Fruit fly (Drosophila melanogaster) whole organism, prepupa: Measurements from ENCODE around the gene CG13667.

Experiments used
- Blimp-1 ChIP-seq: fragments of 200-800 bp; sonication (Bioruptor generic); optimal IDR thresholded peaks from 3 replicates; lab custom pipeline; 2017; ENCODE audit warnings: missing biosample characterization, missing genetic modification characterization, mild to moderate bottlenecking, moderate library complexity, missing genetic modification reagents
- CG10631 ChIP-seq: fragments of 200-800 bp; sonication (Bioruptor generic); optimal IDR thresholded peaks from 2 replicates; lab custom pipeline; 2016; ENCODE audit warnings: missing biosample characterization, missing genetic modification characterization
- CG10669 ChIP-seq: fragments of 200-800 bp; sonication (Bioruptor generic); optimal IDR thresholded peaks from 3 replicates; lab custom pipeline; 2018; ENCODE audit warnings: missing biosample characterization, mild to moderate bottlenecking, missing genetic modification characterization, moderate library complexity
- CG11294 ChIP-seq: fragments of 200-800 bp; sonication (Bioruptor generic); IDR thresholded peaks from 2 replicates; pipeline ENCODE4 v1.3.6; 2022; ENCODE audit warnings: missing biosample characterization, missing genetic modification characterization
- CG11762 ChIP-seq: fragments of 200-800 bp; sonication (Bioruptor generic); optimal IDR thresholded peaks from 3 replicates; lab custom pipeline; 2016; ENCODE audit warnings: missing biosample characterization, missing genetic modification characterization; ENCODE audit not compliant: insufficient read depth
- CG11902 ChIP-seq: fragments of 200-800 bp; sonication (Bioruptor generic); optimal IDR thresholded peaks from 3 replicates; lab custom pipeline; 2016; ENCODE audit warnings: missing biosample characterization, missing genetic modification characterization
- CG3032 ChIP-seq: fragments of 200-800 bp; optimal IDR thresholded peaks from 2 replicates; lab custom pipeline; 2019; ENCODE audit warnings: missing biosample characterization, mild to moderate bottlenecking, missing genetic modification characterization, moderate library complexity
- CG3919 ChIP-seq: fragments of 200-800 bp; sonication (Bioruptor generic); optimal IDR thresholded peaks from 3 replicates; lab custom pipeline; 2016; ENCODE audit warnings: missing biosample characterization, missing genetic modification characterization
- CG4318 ChIP-seq: fragments of 200-800 bp; sonication (Bioruptor generic); optimal IDR thresholded peaks from 3 replicates; lab custom pipeline; 2017; ENCODE audit warnings: missing biosample characterization, mild to moderate bottlenecking, missing genetic modification characterization
- CG6276 ChIP-seq: fragments of 200-800 bp; sonication (Bioruptor generic); optimal IDR thresholded peaks from 2 replicates; lab custom pipeline; 2017; ENCODE audit warnings: missing biosample characterization, mild to moderate bottlenecking, missing genetic modification characterization
- CG6792 ChIP-seq: fragments of 200-800 bp; sonication (Bioruptor generic); optimal IDR thresholded peaks from 3 replicates; lab custom pipeline; 2016; ENCODE audit warnings: missing biosample characterization, missing genetic modification characterization
- CG6808 ChIP-seq: fragments of 200-800 bp; sonication (Bioruptor generic); optimal IDR thresholded peaks from 3 replicates; lab custom pipeline; 2017; ENCODE audit warnings: missing biosample characterization, missing genetic modification characterization, mild to moderate bottlenecking, moderate library complexity, missing genetic modification reagents
- CG6854 ChIP-seq: fragments of 200-800 bp; sonication (Bioruptor generic); optimal IDR thresholded peaks from 2 replicates; lab custom pipeline; 2017; ENCODE audit warnings: missing biosample characterization, mild to moderate bottlenecking, missing genetic modification characterization
- CG7368 ChIP-seq: fragments of 200-800 bp; sonication (Bioruptor generic); optimal IDR thresholded peaks from 3 replicates; lab custom pipeline; 2016; ENCODE audit warnings: missing biosample characterization, missing genetic modification characterization
- CG8119 ChIP-seq: fragments of 200-800 bp; sonication (Bioruptor generic); IDR thresholded peaks from 3 replicates; pipeline ENCODE4 v1.3.6; 2022; ENCODE audit warnings: missing biosample characterization, missing genetic modification characterization
- CG8319 ChIP-seq: fragments of 200-800 bp; sonication (Bioruptor generic); optimal IDR thresholded peaks from 3 replicates; lab custom pipeline; 2016; ENCODE audit warnings: missing biosample characterization, missing genetic modification characterization
- CG8632 ChIP-seq: fragments of 200-800 bp; sonication (Bioruptor generic); optimal IDR thresholded peaks from 3 replicates; lab custom pipeline; 2016; ENCODE audit warnings: missing biosample characterization, missing genetic modification characterization
- CG9139 ChIP-seq: fragments of 200-800 bp; sonication (Bioruptor generic); optimal IDR thresholded peaks from 3 replicates; lab custom pipeline; 2017; ENCODE audit warnings: missing biosample characterization, mild to moderate bottlenecking, missing genetic modification characterization
- Eip78C ChIP-seq: fragments of 200-800 bp; sonication (Bioruptor generic); peaks from one replicate; lab custom pipeline; 2016; ENCODE audit warnings: missing biosample characterization, missing genetic modification characterization
- Eip93F ChIP-seq: fragments of 200-800 bp; sonication (Bioruptor generic); optimal IDR thresholded peaks from 2 replicates; lab custom pipeline; 2016; ENCODE audit warnings: missing biosample characterization, mild to moderate bottlenecking, missing genetic modification characterization
- Ets21C ChIP-seq: fragments of 200-800 bp; sonication (Bioruptor generic); optimal IDR thresholded peaks from 3 replicates; lab custom pipeline; 2016; ENCODE audit warnings: missing biosample characterization, missing genetic modification characterization
- Ets96B ChIP-seq: fragments of 200-800 bp; optimal IDR thresholded peaks from 2 replicates; lab custom pipeline; 2019; ENCODE audit warnings: missing biosample characterization, mild to moderate bottlenecking, missing genetic modification characterization, moderate library complexity
- Gug ChIP-seq: fragments of 200-800 bp; sonication (Bioruptor generic); IDR thresholded peaks from 2 replicates; pipeline ENCODE4 v1.3.6; 2022; ENCODE audit warnings: missing biosample characterization, missing genetic modification characterization
- Hr38 ChIP-seq: sonication (Bioruptor generic); optimal IDR thresholded peaks from 2 replicates; lab custom pipeline; 2016; ENCODE audit warnings: missing biosample characterization, missing genetic modification characterization
- Hr39 ChIP-seq: fragments of 200-800 bp; sonication (Bioruptor generic); optimal IDR thresholded peaks from 2 replicates; lab custom pipeline; 2016; ENCODE audit warnings: missing biosample characterization, missing genetic modification characterization
- Lpt ChIP-seq: fragments of 200-800 bp; sonication (Bioruptor generic); optimal IDR thresholded peaks from 3 replicates; lab custom pipeline; 2016; ENCODE audit warnings: missing biosample characterization, missing genetic modification characterization
- OdsH ChIP-seq: fragments of 200-800 bp; sonication (Bioruptor generic); optimal IDR thresholded peaks from 3 replicates; lab custom pipeline; 2016; ENCODE audit warnings: missing biosample characterization, missing genetic modification characterization
- Smox ChIP-seq: fragments of 200-800 bp; sonication (Bioruptor generic); optimal IDR thresholded peaks from 3 replicates; lab custom pipeline; 2016; ENCODE audit warnings: missing biosample characterization, missing genetic modification characterization
- Sox102F ChIP-seq: fragments of 200-800 bp; sonication (Bioruptor generic); optimal IDR thresholded peaks from 2 replicates; lab custom pipeline; 2016; ENCODE audit warnings: missing biosample characterization, mild to moderate bottlenecking, missing genetic modification characterization
- Sox14 ChIP-seq: fragments of 200-800 bp; sonication (Bioruptor generic); optimal IDR thresholded peaks from 3 replicates; lab custom pipeline; 2016; ENCODE audit warnings: missing biosample characterization, missing genetic modification characterization
- cyc ChIP-seq: fragments of 200-800 bp; sonication (Bioruptor generic); optimal IDR thresholded peaks from 3 replicates; lab custom pipeline; 2016; ENCODE audit warnings: missing biosample characterization, missing genetic modification characterization
- dac ChIP-seq: fragments of 200-800 bp; sonication (Bioruptor generic); optimal IDR thresholded peaks from 2 replicates; lab custom pipeline; 2017; ENCODE audit warnings: missing biosample characterization, mild to moderate bottlenecking, missing genetic modification characterization
- dsx ChIP-seq: fragments of 200-800 bp; optimal IDR thresholded peaks from 3 replicates; lab custom pipeline; 2019; ENCODE audit warnings: missing biosample characterization, mild to moderate bottlenecking, missing genetic modification characterization, moderate library complexity; ENCODE audit not compliant: poor library complexity, severe bottlenecking
- eg ChIP-seq: fragments of 200-800 bp; sonication (Bioruptor generic); IDR thresholded peaks from 3 replicates; pipeline ENCODE4 v1.3.6; 2022; ENCODE audit warnings: missing biosample characterization, missing genetic modification characterization
- esn ChIP-seq: fragments of 200-800 bp; sonication (Bioruptor generic); optimal IDR thresholded peaks from 2 replicates; lab custom pipeline; 2016; ENCODE audit warnings: missing biosample characterization, mild to moderate bottlenecking, missing genetic modification characterization, moderate library complexity
- fkh ChIP-seq: fragments of 200-800 bp; sonication (Bioruptor generic); optimal IDR thresholded peaks from 3 replicates; lab custom pipeline; 2017; ENCODE audit warnings: missing biosample characterization, mild to moderate bottlenecking, missing genetic modification characterization, moderate library complexity
- lz ChIP-seq: fragments of 200-800 bp; sonication (Bioruptor generic); optimal IDR thresholded peaks from 3 replicates; lab custom pipeline; 2016; ENCODE audit warnings: missing biosample characterization, missing genetic modification characterization
- net ChIP-seq: fragments of 200-800 bp; sonication (Bioruptor generic); optimal IDR thresholded peaks from 3 replicates; lab custom pipeline; 2016; ENCODE audit warnings: missing biosample characterization, missing genetic modification characterization
- pdm3 ChIP-seq: fragments of 200-800 bp; sonication (Bioruptor generic); optimal IDR thresholded peaks from 3 replicates; lab custom pipeline; 2016; ENCODE audit warnings: missing biosample characterization, missing genetic modification characterization
- salr ChIP-seq, 2 experiments: fragments of 200-800 bp; sonication (Bioruptor generic); optimal IDR thresholded peaks; 3 replicates each; lab custom pipeline; 2016 to 2018; ENCODE audit warnings: missing biosample characterization in 2 of 2, missing genetic modification characterization in 2 of 2, mild to moderate bottlenecking in 1 of 2
- spab ChIP-seq: fragments of 200-800 bp; sonication (Bioruptor generic); optimal IDR thresholded peaks from 2 replicates; lab custom pipeline; 2017; ENCODE audit warnings: missing biosample characterization, mild to moderate bottlenecking, missing genetic modification characterization, missing genetic modification reagents
- ss ChIP-seq, 2 experiments: fragments of 200-800 bp; sonication (Bioruptor generic); optimal IDR thresholded peaks; 2 replicates in 1 of 2; 3 replicates in 1 of 2; lab custom pipeline; 2017 to 2018; ENCODE audit warnings: mild to moderate bottlenecking in 2 of 2, missing biosample characterization in 2 of 2, missing genetic modification characterization in 2 of 2, moderate library complexity in 1 of 2
- svp ChIP-seq: fragments of 200-800 bp; sonication (Bioruptor generic); peaks from one replicate; lab custom pipeline; 2016; ENCODE audit warnings: missing biosample characterization, missing genetic modification characterization
- topi ChIP-seq: fragments of 200-800 bp; sonication (Bioruptor generic); optimal IDR thresholded peaks from 3 replicates; lab custom pipeline; 2016; ENCODE audit warnings: missing biosample characterization, missing genetic modification characterization
- vri ChIP-seq: fragments of 200-800 bp; sonication (Bioruptor generic); optimal IDR thresholded peaks from 3 replicates; lab custom pipeline; 2016; ENCODE audit warnings: missing biosample characterization, mild to moderate bottlenecking, missing genetic modification characterization

Gene CG13667

DNA sequence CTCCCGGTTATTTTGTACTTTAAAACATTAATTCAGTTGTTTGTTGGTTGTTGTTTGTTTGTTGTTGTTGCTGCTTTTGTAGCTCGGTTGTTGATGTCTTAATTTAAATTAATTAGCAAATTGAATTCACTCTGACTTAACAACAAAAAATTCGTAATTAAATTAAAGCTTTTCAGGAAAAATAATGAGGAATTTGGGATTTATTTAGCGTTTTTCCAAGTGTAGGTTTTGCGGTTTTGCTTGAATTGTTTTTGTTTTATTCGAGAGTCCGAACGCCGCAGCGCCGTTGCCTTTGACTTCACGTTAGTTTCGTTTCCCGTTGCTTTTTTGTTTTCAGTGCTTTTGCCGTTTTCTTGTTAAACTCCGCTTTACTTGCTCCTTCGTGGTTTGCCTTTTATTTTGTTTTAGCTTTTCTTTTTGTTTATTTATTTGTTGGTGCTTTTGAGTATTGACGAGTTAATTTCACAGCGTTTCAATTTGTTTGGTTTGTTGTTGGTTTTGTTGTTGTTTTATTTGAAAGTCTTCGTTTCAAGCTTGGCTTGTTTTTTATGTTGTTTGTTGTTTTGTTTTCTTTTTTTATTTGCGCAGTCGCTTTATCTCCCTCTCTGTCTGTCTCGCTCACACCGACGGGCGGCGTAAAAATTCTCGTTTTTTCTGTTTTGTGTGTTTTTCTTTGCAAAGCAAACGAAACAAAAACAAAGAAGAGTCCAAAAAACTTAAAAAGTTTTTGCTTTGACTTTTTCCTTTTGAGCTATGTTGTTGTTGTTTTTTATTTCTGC is 35.7 kb downstream of the CG13667 start (continued):
- TF ChIP-seq CG6808 (GFP tag; lab: Kevin White, UChicago) (peak; percentile 98), Ets96B (tag; lab: Kevin White, UChicago) (peak; percentile 93), CG8632 (peak; percentile 53), Eip93F (GFP tag; lab: Kevin White, UChicago) (peak; percentile 7), Sox102F (GFP tag; lab: Kevin White, UChicago) (peak; percentile 56), CG10631 (GFP tag; lab: Kevin White, UChicago) (peak; percentile 34), CG11294 (GFP tag; lab: Robert Waterston, UW) (peak; percentile 59; the same call in 1 of the 2 replicates), dac (GFP tag; lab: Kevin White, UChicago) (peak; percentile 94), pdm3 (GFP tag; lab: Kevin White, UChicago) (peak; percentile 69), Eip78C (GFP tag; lab: Kevin White, UChicago) (peak; percentile 83), Hr38 (GFP tag; lab: Kevin White, UChicago) (peak; percentile 16), CG9139 (GFP tag; lab: Kevin White, UChicago) (peak; percentile 98), OdsH (peak; percentile 51), spab (GFP tag; lab: Kevin White, UChicago) (peak; percentile 96), CG6792 (GFP tag; lab: Kevin White, UChicago) (no peak), Ets21C (GFP tag; lab: Kevin White, UChicago) (no peak), CG4318 (GFP tag; lab: Kevin White, UChicago) (no peak), eg (GFP tag; lab: Robert Waterston, UW) (peak; percentile 97), Hr39 (GFP tag; lab: Kevin White, UChicago) (no peak)

DNA sequence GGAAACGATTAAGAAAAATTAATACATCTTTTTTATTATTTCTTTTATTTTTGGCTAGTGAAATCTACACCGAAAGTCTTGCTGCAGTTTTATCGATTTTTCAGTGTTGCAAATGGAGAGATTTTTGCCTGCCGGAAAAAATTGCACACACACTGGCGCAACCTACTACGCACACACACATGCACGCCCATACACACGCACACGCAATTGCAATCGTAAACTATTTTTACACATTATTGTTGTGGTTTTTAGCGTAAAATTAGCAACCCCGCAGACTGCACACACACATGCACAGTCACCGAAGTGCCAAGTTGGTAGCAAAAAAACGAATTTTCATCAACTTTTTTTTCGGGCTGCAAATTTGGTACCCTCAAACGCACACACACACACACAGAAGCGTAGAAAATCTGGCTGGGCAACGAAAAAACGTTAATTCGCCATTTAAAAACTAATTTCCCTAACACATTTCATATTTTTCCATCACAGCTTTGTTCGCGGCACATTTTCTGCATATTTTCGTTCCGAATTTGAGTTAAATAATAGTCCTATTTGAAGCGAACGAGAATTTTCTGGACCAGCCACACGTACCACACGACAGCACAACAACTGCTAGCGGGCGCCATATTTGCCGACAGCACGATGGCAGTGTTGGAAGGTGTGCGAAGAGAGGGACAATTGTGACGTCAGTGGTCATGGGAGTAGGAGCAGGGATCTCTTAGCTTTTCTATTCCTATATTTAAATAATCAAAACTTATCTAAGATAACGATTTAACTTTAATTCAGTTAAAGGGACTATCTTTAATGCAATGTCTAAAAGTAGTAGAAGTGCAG is 36.7 kb downstream of the CG13667 start, which contains the start of gene Unr:
Gene Unr, minus strand, starts transcription at position 637 of the 831 bp plus-strand sequence.
- peak; percentile 79 for TF ChIP-seq Smox (GFP tag; lab: Kevin White, UChicago)
- TF ChIP-seq CG8632, result peak; percentile 64
- TF ChIP-seq svp (GFP tag; lab: Kevin White, UChicago), result peak; percentile 92
- peak; percentile 77 for TF ChIP-seq topi (GFP tag; lab: Kevin White, UChicago)
- TF ChIP-seq CG10669, result peak; percentile 63
- TF ChIP-seq CG6792 (GFP tag; lab: Kevin White, UChicago), result peak; percentile 81
- peak; percentile 77 for TF ChIP-seq Sox14
- TF ChIP-seq lz (GFP tag; lab: Kevin White, UChicago), result peak; percentile 84
- TF ChIP-seq net (GFP tag; lab: Kevin White, UChicago), result peak; percentile 83
- peak; percentile 60 for TF ChIP-seq dsx
- TF ChIP-seq CG3919, result peak; percentile 89
- TF ChIP-seq ss (GFP tag; optimal IDR thresholded peaks at IDR 0.05; lab: Kevin White, UChicago), result peak; percentile 32 to 68
- TF ChIP-seq esn, result peak; percentile 86
- TF ChIP-seq CG4318 (GFP tag; lab: Kevin White, UChicago), result peak; percentile 42
- peak; percentile 92 for TF ChIP-seq Eip78C (GFP tag; lab: Kevin White, UChicago)
- TF ChIP-seq CG6276 (GFP tag; lab: Kevin White, UChicago), result no peak
- TF ChIP-seq cyc (GFP tag; lab: Kevin White, UChicago), result peak; percentile 66
- TF ChIP-seq CG8319 (GFP tag; lab: Kevin White, UChicago), result peak; percentile 62
- TF ChIP-seq Blimp-1 (GFP tag; lab: Kevin White, UChicago), result no peak
- peak; percentile 88 for TF ChIP-seq Gug
- peak; percentile 34 for TF ChIP-seq CG6854 (GFP tag; lab: Kevin White, UChicago)
- peak; percentile 54 for TF ChIP-seq CG7368
- peak; percentile 60 for TF ChIP-seq CG3032 (tag; lab: Kevin White, UChicago)
- TF ChIP-seq CG8119, result peak; percentile 52; the same call in 1 of the 3 replicates
- TF ChIP-seq Lpt (GFP tag; lab: Kevin White, UChicago), result peak; percentile 35
- TF ChIP-seq CG11902 (GFP tag; lab: Kevin White, UChicago), result peak; percentile 51
- TF ChIP-seq Ets21C (GFP tag; lab: Kevin White, UChicago), result peak; percentile 65
- TF ChIP-seq CG9139 (GFP tag; lab: Kevin White, UChicago), result peak; percentile 53
- TF ChIP-seq fkh (GFP tag; lab: Kevin White, UChicago), result peak; percentile 49
- peak; percentile 32 to 38 for TF ChIP-seq salr (GFP tag; optimal IDR thresholded peaks at IDR 0.05; lab: Kevin White, UChicago)
- TF ChIP-seq vri (GFP tag; lab: Kevin White, UChicago), result peak; percentile 75
- peak; percentile 79 for TF ChIP-seq Hr39 (GFP tag; lab: Kevin White, UChicago)
- peak; percentile 47 for TF ChIP-seq CG11762 (GFP tag; lab: Kevin White, UChicago)
- TF ChIP-seq eg (GFP tag; lab: Robert Waterston, UW), result peak; percentile 91
